Worm (Caenorhabditis elegans) whole organism, young adult: ENCODE data around the gene C07H4.1.

ENCODE experiments used
- ama-1 ChIP-seq, 3 experiments: fragments of 150-350 bp in 1 of 3; sonication (generic microtip) in 2 of 3; optimal IDR thresholded peaks; 2 replicates each; lab custom pipeline; 2014 to 2018; ENCODE audit warnings: missing biosample characterization in 2 of 3, missing genetic modification characterization in 2 of 3, missing genetic modification reagents in 2 of 3
- ets-4 ChIP-seq: fragments of 200-800 bp; sonication (Bioruptor generic); optimal IDR thresholded peaks from 2 replicates; lab custom pipeline; 2018; ENCODE audit warnings: mild to moderate bottlenecking, missing genetic modification characterization, missing compliant biosample characterization
- hmg-20 ChIP-seq: fragments of 200-800 bp; sonication (Bioruptor generic); IDR thresholded peaks from 2 replicates; pipeline ENCODE4 v1.3.6; 2022; ENCODE audit warnings: missing genetic modification reagents, missing genetic modification characterization, missing compliant biosample characterization

ce11 chrII:9061557-9062183 lies 31.8 kb downstream of the C07H4.1 start:
- TF ChIP-seq ama-1 (optimal IDR thresholded peaks at IDR 0.05; lab: Kevin White, UChicago) (no peak), ama-1 (GFP tag; optimal IDR thresholded peaks at IDR 0.05; lab: Kevin White, UChicago) (no peak), hmg-20 (GFP tag; lab: Robert Waterston, UW) (no peak), ets-4 (no peak)
